Worm (Caenorhabditis elegans) whole organism, L4/young adult: ENCODE data around the gene Y62E10A.24.
A peak's percentile ranks its signal among the peaks of the same experiment; 100 is the strongest.

ENCODE experiments used
- W03F9.2 ChIP-seq: fragments of 150-350 bp; optimal IDR thresholded peaks from 2 replicates; lab custom pipeline; 2014; ENCODE audit warnings: missing biosample characterization, missing genetic modification characterization
- dao-5 ChIP-seq: sonication (generic microtip); optimal IDR thresholded peaks from 2 replicates; lab custom pipeline; 2016; ENCODE audit warnings: missing genotype, missing genetic modification characterization, moderate library complexity, missing compliant biosample characterization
- him-1 ChIP-seq: sonication (generic microtip); optimal IDR thresholded peaks from 2 replicates; lab custom pipeline; 2016; ENCODE audit warnings: missing genotype, missing genetic modification reagents, missing genetic modification characterization, missing compliant biosample characterization

Y62E10A.24 gene

ce11 chrIV:13370235-13370739 is at the start of gene Y62E10A.24, which contains the start of the genes rla-2 and popl-7:
TSS of gene Y62E10A.24 (plus strand) at chrIV:13370710.
TSS of gene rla-2 (minus strand) at chrIV:13370285.
TSS of gene popl-7 (plus strand) at chrIV:13370689.
- no peak for TF ChIP-seq W03F9.2 (tag; lab: Kevin White, UChicago)
- no peak for TF ChIP-seq him-1 (tag; lab: Kevin White, UChicago)
- TF ChIP-seq dao-5 (tag; lab: Kevin White, UChicago): no peak

- peak; percentile 19 for TF ChIP-seq W03F9.2 (tag; lab: Kevin White, UChicago)
- TF ChIP-seq him-1 (tag; lab: Kevin White, UChicago): no peak
- no peak for TF ChIP-seq dao-5 (tag; lab: Kevin White, UChicago)
Measured at ce11 chrIV:13322429-13322828, 48.1 kb upstream of the Y62E10A.24 start.

- TF ChIP-seq him-1 (tag; lab: Kevin White, UChicago) (no peak), W03F9.2 (tag; lab: Kevin White, UChicago) (no peak), dao-5 (tag; lab: Kevin White, UChicago) (no peak)
Measured at ce11 chrIV:13323823-13324359, 46.6 kb upstream of the Y62E10A.24 start, which contains the start of gene fat-2. TSS of gene fat-2 (plus strand) at chrIV:13323873.

- TF ChIP-seq dao-5 (tag; lab: Kevin White, UChicago): no peak
- no peak for TF ChIP-seq him-1 (tag; lab: Kevin White, UChicago)
- no peak for TF ChIP-seq W03F9.2 (tag; lab: Kevin White, UChicago)
Measured at ce11 chrIV:13327064-13327463, 43.4 kb upstream of the Y62E10A.24 start.

- no peak for TF ChIP-seq him-1 (tag; lab: Kevin White, UChicago)
- no peak for TF ChIP-seq W03F9.2 (tag; lab: Kevin White, UChicago)
- no peak for TF ChIP-seq dao-5 (tag; lab: Kevin White, UChicago)
Measured at ce11 chrIV:13328059-13328458, 42.5 kb upstream of the Y62E10A.24 start, which contains the start of gene far-6. TSS of gene far-6 (plus strand) at chrIV:13328359.

- no peak for TF ChIP-seq him-1 (tag; lab: Kevin White, UChicago)
- no peak for TF ChIP-seq W03F9.2 (tag; lab: Kevin White, UChicago)
- TF ChIP-seq dao-5 (tag; lab: Kevin White, UChicago): no peak
Measured at ce11 chrIV:13330547-13330946, 40.0 kb upstream of the Y62E10A.24 start.

ce11 chrIV:13331285-13331684 is 39.2 kb upstream of the Y62E10A.24 start, which contains the start of gene pqn-74:
TSS of gene pqn-74 (minus strand) at chrIV:13331406.
- TF ChIP-seq W03F9.2 (tag; lab: Kevin White, UChicago) (no peak), him-1 (tag; lab: Kevin White, UChicago) (no peak), dao-5 (tag; lab: Kevin White, UChicago) (no peak)

- no peak for TF ChIP-seq him-1 (tag; lab: Kevin White, UChicago)
- TF ChIP-seq dao-5 (tag; lab: Kevin White, UChicago): no peak
- no peak for TF ChIP-seq W03F9.2 (tag; lab: Kevin White, UChicago)
Measured at ce11 chrIV:13334287-13334686, 36.2 kb upstream of the Y62E10A.24 start.

- TF ChIP-seq dao-5 (tag; lab: Kevin White, UChicago): no peak
- no peak for TF ChIP-seq him-1 (tag; lab: Kevin White, UChicago)
- no peak for TF ChIP-seq W03F9.2 (tag; lab: Kevin White, UChicago)
Measured at ce11 chrIV:13342555-13342954, 28.0 kb upstream of the Y62E10A.24 start, which contains the start of gene W02A2.5. TSS of gene W02A2.5 (plus strand) at chrIV:13342855.

- TF ChIP-seq dao-5 (tag; lab: Kevin White, UChicago) (no peak), W03F9.2 (tag; lab: Kevin White, UChicago) (no peak), him-1 (tag; lab: Kevin White, UChicago) (no peak)
Measured at ce11 chrIV:13346078-13346477, 24.4 kb upstream of the Y62E10A.24 start.

- TF ChIP-seq him-1 (tag; lab: Kevin White, UChicago) (no peak), W03F9.2 (tag; lab: Kevin White, UChicago) (no peak), dao-5 (tag; lab: Kevin White, UChicago) (no peak)
Measured at ce11 chrIV:13347232-13347715, 23.2 kb upstream of the Y62E10A.24 start, which contains the start of gene W02A2.9. TSS of gene W02A2.9 (plus strand) at chrIV:13347665.

ce11 chrIV:13348592-13348991 is 21.9 kb upstream of the Y62E10A.24 start, which contains the start of gene W02A2.12:
TSS of gene W02A2.12 (minus strand) at chrIV:13348831.
- TF ChIP-seq dao-5 (tag; lab: Kevin White, UChicago) (no peak), him-1 (tag; lab: Kevin White, UChicago) (no peak), W03F9.2 (tag; lab: Kevin White, UChicago) (no peak)

- TF ChIP-seq W03F9.2 (tag; lab: Kevin White, UChicago): peak; percentile 27
- no peak for TF ChIP-seq him-1 (tag; lab: Kevin White, UChicago)
Measured at ce11 chrIV:13353143-13353773, 17.3 kb upstream of the Y62E10A.24 start, which contains the start of the genes rec-8 and mex-5. TSS of gene rec-8 (minus strand) at chrIV:13353193. TSS of gene mex-5 (plus strand) at chrIV:13353723.
